Worm (Caenorhabditis elegans) whole organism, late embryonic: ENCODE results near the gene T22G5.1.

Experiments
- ama-1 ChIP-seq: fragments of 150-350 bp; optimal IDR thresholded peaks from 2 replicates; lab custom pipeline; 2014
- ceh-19 ChIP-seq: fragments of 200-800 bp; sonication (Bioruptor generic); optimal IDR thresholded peaks from 2 replicates; lab custom pipeline; 2018; ENCODE audit warnings: mild to moderate bottlenecking, missing genetic modification characterization, missing compliant biosample characterization
- ceh-31 ChIP-seq: sonication (generic microtip); optimal IDR thresholded peaks from 2 replicates; lab custom pipeline; 2016; ENCODE audit warnings: missing genetic modification characterization, missing compliant biosample characterization
- ceh-48 ChIP-seq: sonication (generic microtip); optimal IDR thresholded peaks from 2 replicates; lab custom pipeline; 2016; ENCODE audit warnings: missing genetic modification characterization, inconsistent platforms, missing compliant biosample characterization
- ceh-6 ChIP-seq: fragments of 200-800 bp; sonication (Bioruptor generic); optimal IDR thresholded peaks from 2 replicates; lab custom pipeline; 2018; ENCODE audit warnings: mild to moderate bottlenecking, missing genetic modification characterization, missing compliant biosample characterization
- elt-2 ChIP-seq: sonication (generic microtip); optimal IDR thresholded peaks from 2 replicates; lab custom pipeline; 2016; ENCODE audit warnings: missing genetic modification reagents, missing genetic modification characterization, missing compliant biosample characterization
- fkh-10 ChIP-seq: fragments of 150-350 bp; optimal IDR thresholded peaks from 2 replicates; lab custom pipeline; 2014; ENCODE audit warnings: missing biosample characterization, missing genetic modification reagents, missing genetic modification characterization
- hlh-15 ChIP-seq: sonication (generic microtip); optimal IDR thresholded peaks from 2 replicates; lab custom pipeline; 2016; ENCODE audit warnings: missing genetic modification characterization, missing compliant biosample characterization
- lim-6 ChIP-seq: sonication (generic microtip); optimal IDR thresholded peaks from 2 replicates; lab custom pipeline; 2016; ENCODE audit warnings: missing genetic modification characterization, missing compliant biosample characterization
- lin-11 ChIP-seq: fragments of 200-800 bp; sonication (Bioruptor generic); optimal IDR thresholded peaks from 2 replicates; lab custom pipeline; 2018; ENCODE audit warnings: mild to moderate bottlenecking, missing genetic modification characterization, missing compliant biosample characterization
- odd-2 ChIP-seq: sonication (generic microtip); optimal IDR thresholded peaks from 2 replicates; lab custom pipeline; 2017; ENCODE audit warnings: antibody characterized with exemption, mild to moderate bottlenecking, missing genetic modification characterization, missing compliant biosample characterization
- pha-4 ChIP-seq: fragments of 150-350 bp; optimal IDR thresholded peaks from 2 replicates; lab custom pipeline; 2018; ENCODE audit warnings: missing biosample characterization, missing genetic modification reagents, missing genetic modification characterization
- tbx-2 ChIP-seq: sonication (generic microtip); optimal IDR thresholded peaks from 2 replicates; lab custom pipeline; 2016; ENCODE audit warnings: missing genetic modification characterization, missing compliant biosample characterization

- TF ChIP-seq lin-11 (tag; lab: Kevin White, UChicago) (no peak), ceh-19 (GFP tag; lab: Kevin White, UChicago) (no peak), ceh-6 (no peak), pha-4 (tag; lab: Kevin White, UChicago) (no peak), fkh-10 (GFP tag; lab: Kevin White, UChicago) (no peak), ceh-31 (tag; lab: Kevin White, UChicago) (no peak), elt-2 (tag; lab: Kevin White, UChicago) (no peak), hlh-15 (tag; lab: Kevin White, UChicago) (no peak), lim-6 (tag; lab: Kevin White, UChicago) (no peak), odd-2 (no peak), tbx-2 (tag; lab: Kevin White, UChicago) (no peak), ceh-48 (tag; lab: Kevin White, UChicago) (no peak), ama-1 (lab: Kevin White, UChicago) (no peak)
These were observed 3.7 kb upstream of the T22G5.1 start, which contains the start of gene cpt-5 for ce11 chrV:13872895-13873294.
